Worm (Caenorhabditis elegans) whole organism, late embryonic: Measurements from ENCODE around the gene madf-8.

ENCODE experiments used
- C08G9.2 ChIP-seq: sonication (generic microtip); optimal IDR thresholded peaks from 2 replicates; lab custom pipeline; 2016; ENCODE audit warnings: mild to moderate bottlenecking, missing genetic modification characterization, moderate library complexity, missing compliant biosample characterization
- F13H6.1 ChIP-seq: sonication (generic microtip); optimal IDR thresholded peaks from 2 replicates; lab custom pipeline; 2016; ENCODE audit warnings: missing genetic modification characterization, missing compliant biosample characterization
- K09A11.1 ChIP-seq: sonication (generic microtip); optimal IDR thresholded peaks from 2 replicates; lab custom pipeline; 2017; ENCODE audit warnings: antibody characterized with exemption, mild to moderate bottlenecking, missing genetic modification characterization, missing compliant biosample characterization; ENCODE audit not compliant: insufficient read depth
- T23F11.4 ChIP-seq: fragments of 200-800 bp; sonication (Bioruptor generic); optimal IDR thresholded peaks from 2 replicates; lab custom pipeline; 2018; ENCODE audit warnings: mild to moderate bottlenecking, missing genetic modification characterization, missing compliant biosample characterization
- Y22D7AL.16 ChIP-seq: sonication (generic microtip); optimal IDR thresholded peaks from 2 replicates; lab custom pipeline; 2016; ENCODE audit warnings: missing genetic modification characterization, missing compliant biosample characterization
- ama-1 ChIP-seq: fragments of 150-350 bp; optimal IDR thresholded peaks from 2 replicates; lab custom pipeline; 2014
- ceh-14 ChIP-seq: sonication (generic microtip); optimal IDR thresholded peaks from 2 replicates; lab custom pipeline; 2016; ENCODE audit warnings: missing genotype, missing genetic modification characterization, missing compliant biosample characterization
- ceh-2 ChIP-seq: sonication (generic microtip); optimal IDR thresholded peaks from 2 replicates; lab custom pipeline; 2016; ENCODE audit warnings: missing genotype, missing genetic modification characterization, missing compliant biosample characterization
- ceh-22 ChIP-seq: sonication (generic microtip); optimal IDR thresholded peaks from 2 replicates; lab custom pipeline; 2017; ENCODE audit warnings: missing biosample characterization, missing genetic modification characterization
- ceh-31 ChIP-seq: sonication (generic microtip); optimal IDR thresholded peaks from 2 replicates; lab custom pipeline; 2016; ENCODE audit warnings: missing genetic modification characterization, missing compliant biosample characterization
- ceh-34 ChIP-seq: sonication (generic microtip); optimal IDR thresholded peaks from 2 replicates; lab custom pipeline; 2016; ENCODE audit warnings: mild to moderate bottlenecking, missing genetic modification characterization, missing compliant biosample characterization
- ceh-9 ChIP-seq: sonication (generic microtip); optimal IDR thresholded peaks from 2 replicates; lab custom pipeline; 2016; ENCODE audit warnings: mild to moderate bottlenecking, missing genetic modification characterization, inconsistent platforms, missing compliant biosample characterization
- dmd-4 ChIP-seq: sonication (generic microtip); optimal IDR thresholded peaks from 2 replicates; lab custom pipeline; 2016; ENCODE audit warnings: borderline replicate concordance, missing genetic modification characterization, missing compliant biosample characterization
- dve-1 ChIP-seq: sonication (generic microtip); optimal IDR thresholded peaks from 2 replicates; lab custom pipeline; 2017; ENCODE audit warnings: antibody characterized with exemption, mild to moderate bottlenecking, missing genetic modification characterization, missing compliant biosample characterization
- elt-4 ChIP-seq: sonication (generic microtip); optimal IDR thresholded peaks from 2 replicates; lab custom pipeline; 2016; ENCODE audit warnings: missing genetic modification characterization, missing compliant biosample characterization
- ets-4 ChIP-seq: sonication (generic microtip); optimal IDR thresholded peaks from 2 replicates; lab custom pipeline; 2016; ENCODE audit warnings: missing genetic modification characterization, missing compliant biosample characterization
- fax-1 ChIP-seq: sonication (generic microtip); optimal IDR thresholded peaks from 2 replicates; lab custom pipeline; 2016; ENCODE audit warnings: missing genotype, missing genetic modification characterization, missing compliant biosample characterization
- fkh-10 ChIP-seq: fragments of 150-350 bp; optimal IDR thresholded peaks from 2 replicates; lab custom pipeline; 2014; ENCODE audit warnings: missing biosample characterization, missing genetic modification reagents, missing genetic modification characterization
- fkh-6 ChIP-seq: sonication (generic microtip); optimal IDR thresholded peaks from 2 replicates; lab custom pipeline; 2016; ENCODE audit warnings: missing genetic modification characterization, missing compliant biosample characterization
- hlh-15 ChIP-seq: sonication (generic microtip); optimal IDR thresholded peaks from 2 replicates; lab custom pipeline; 2016; ENCODE audit warnings: missing genetic modification characterization, missing compliant biosample characterization
- lim-6 ChIP-seq: sonication (generic microtip); optimal IDR thresholded peaks from 2 replicates; lab custom pipeline; 2016; ENCODE audit warnings: missing genetic modification characterization, missing compliant biosample characterization
- lin-11 ChIP-seq: fragments of 200-800 bp; sonication (Bioruptor generic); optimal IDR thresholded peaks from 2 replicates; lab custom pipeline; 2018; ENCODE audit warnings: mild to moderate bottlenecking, missing genetic modification characterization, missing compliant biosample characterization
- mec-3 ChIP-seq: sonication (generic microtip); optimal IDR thresholded peaks from 2 replicates; lab custom pipeline; 2016; ENCODE audit warnings: borderline replicate concordance, missing genetic modification characterization, missing compliant biosample characterization
- nfya-1 ChIP-seq: sonication (generic microtip); optimal IDR thresholded peaks from 2 replicates; lab custom pipeline; 2017; ENCODE audit warnings: missing genetic modification characterization, mild to moderate bottlenecking, missing compliant biosample characterization, antibody characterized with exemption, moderate library complexity
- nhr-11 ChIP-seq: fragments of 150-350 bp; optimal IDR thresholded peaks from 2 replicates; lab custom pipeline; 2014; ENCODE audit warnings: missing biosample characterization, missing genetic modification characterization
- nhr-232 ChIP-seq: sonication (generic microtip); optimal IDR thresholded peaks from 2 replicates; lab custom pipeline; 2016; ENCODE audit warnings: missing genetic modification characterization, missing compliant biosample characterization
- pat-9 ChIP-seq: fragments of 200-800 bp; sonication (Bioruptor generic); optimal IDR thresholded peaks from 2 replicates; lab custom pipeline; 2018; ENCODE audit warnings: mild to moderate bottlenecking, missing genetic modification characterization, moderate library complexity, missing compliant biosample characterization
- pax-1 ChIP-seq: fragments of 150-350 bp; optimal IDR thresholded peaks from 2 replicates; lab custom pipeline; 2014; ENCODE audit warnings: missing biosample characterization, missing genetic modification characterization
- pha-2 ChIP-seq: sonication (generic microtip); optimal IDR thresholded peaks from 2 replicates; lab custom pipeline; 2017; ENCODE audit warnings: mild to moderate bottlenecking, missing genetic modification characterization, missing compliant biosample characterization
- pha-4 ChIP-seq: fragments of 150-350 bp; optimal IDR thresholded peaks from 2 replicates; lab custom pipeline; 2018; ENCODE audit warnings: missing biosample characterization, missing genetic modification reagents, missing genetic modification characterization
- pqm-1 ChIP-seq: sonication (generic microtip); optimal IDR thresholded peaks from 2 replicates; lab custom pipeline; 2016; ENCODE audit warnings: missing genetic modification characterization, missing compliant biosample characterization
- pros-1 ChIP-seq: fragments of 150-350 bp; optimal IDR thresholded peaks from 2 replicates; lab custom pipeline; 2014; ENCODE audit warnings: missing biosample characterization, missing genetic modification reagents, missing genetic modification characterization
- ref-2 ChIP-seq: sonication (generic microtip); optimal IDR thresholded peaks from 2 replicates; lab custom pipeline; 2016; ENCODE audit warnings: missing genetic modification characterization, missing compliant biosample characterization
- sox-2 ChIP-seq: fragments of 200-800 bp; sonication (Bioruptor generic); IDR thresholded peaks from 2 replicates; pipeline ENCODE4 v1.3.6; 2022; ENCODE audit warnings: missing genetic modification reagents, missing genetic modification characterization, missing compliant biosample characterization
- tbx-2 ChIP-seq: sonication (generic microtip); optimal IDR thresholded peaks from 2 replicates; lab custom pipeline; 2016; ENCODE audit warnings: missing genetic modification characterization, missing compliant biosample characterization
- tbx-7 ChIP-seq: sonication (generic microtip); optimal IDR thresholded peaks from 2 replicates; lab custom pipeline; 2016; ENCODE audit warnings: missing genotype, missing genetic modification characterization, missing compliant biosample characterization
- ttx-3 ChIP-seq: sonication (generic microtip); optimal IDR thresholded peaks from 2 replicates; lab custom pipeline; 2016; ENCODE audit warnings: missing genetic modification reagents, missing genetic modification characterization, missing compliant biosample characterization
- unc-3 ChIP-seq, 2 experiments: fragments of 200-800 bp in 1 of 2; sonication (Bioruptor generic) in 1 of 2; sonication (generic microtip) in 1 of 2; conservative IDR thresholded peaks in 1 of 2; optimal IDR thresholded peaks in 1 of 2; 2 replicates each; pipeline versions ENCODE4 v1.3.6 to Lab custom; 2016 to 2022; ENCODE audit warnings: missing compliant biosample characterization in 2 of 2, missing genetic modification characterization in 2 of 2, missing genetic modification reagents in 1 of 2
- unc-42 ChIP-seq: sonication (generic microtip); optimal IDR thresholded peaks from 2 replicates; lab custom pipeline; 2016; ENCODE audit warnings: missing genotype, missing genetic modification characterization, missing compliant biosample characterization
- unc-55 ChIP-seq: sonication (generic microtip); optimal IDR thresholded peaks from 2 replicates; lab custom pipeline; 2017; ENCODE audit warnings: missing biosample characterization, missing genetic modification reagents, missing genetic modification characterization
- unc-86 ChIP-seq: sonication (generic microtip); optimal IDR thresholded peaks from 2 replicates; lab custom pipeline; 2016; ENCODE audit warnings: missing genetic modification characterization, missing compliant biosample characterization

Gene madf-8

ce11 chrIII:3694572-3694971, 43.9 kb upstream of the madf-8 start, which contains the start of gene npr-15:
Gene npr-15 (minus strand): TSS chrIII:3694672.
- no peak for TF ChIP-seq nhr-232 (tag; lab: Kevin White, UChicago)
- TF ChIP-seq K09A11.1 (tag; lab: Kevin White, UChicago), result no peak
- TF ChIP-seq fax-1, result no peak
- TF ChIP-seq unc-86, result no peak
- TF ChIP-seq mec-3 (tag; lab: Kevin White, UChicago), result no peak
- TF ChIP-seq pqm-1 (tag; lab: Kevin White, UChicago), result no peak
- TF ChIP-seq T23F11.4 (GFP tag; lab: Kevin White, UChicago), result no peak
- TF ChIP-seq dmd-4 (tag; lab: Kevin White, UChicago), result no peak
- TF ChIP-seq pha-2 (tag; lab: Kevin White, UChicago), result no peak
- no peak for TF ChIP-seq F13H6.1 (tag; lab: Kevin White, UChicago)

- TF ChIP-seq unc-42 (tag; lab: Kevin White, UChicago), result peak; percentile 6
- TF ChIP-seq unc-3 (GFP tag; conservative IDR thresholded peaks at IDR 0.05; lab: Robert Waterston, UW), result no peak
- TF ChIP-seq unc-3 (tag; optimal IDR thresholded peaks at IDR 0.05; lab: Kevin White, UChicago), result no peak
- TF ChIP-seq K09A11.1 (tag; lab: Kevin White, UChicago), result no peak
These were observed 41.9 kb upstream of the madf-8 start for ce11 chrIII:3692516-3692915.

- TF ChIP-seq nfya-1 (peak; percentile 89), lim-6 (tag; lab: Kevin White, UChicago) (no peak)
These were observed 32.3 kb upstream of the madf-8 start for ce11 chrIII:3682869-3683403.

- no peak for TF ChIP-seq C08G9.2 (tag; lab: Kevin White, UChicago)
- TF ChIP-seq ceh-31 (tag; lab: Kevin White, UChicago), result peak; percentile 10
These were observed 30.8 kb upstream of the madf-8 start for ce11 chrIII:3681351-3681938.

ce11 chrIII:3679083-3679482, 28.5 kb upstream of the madf-8 start:
- TF ChIP-seq ceh-2 (tag; lab: Kevin White, UChicago) (no peak), ceh-22 (tag; lab: Kevin White, UChicago) (no peak), lim-6 (tag; lab: Kevin White, UChicago) (no peak), elt-4 (tag; lab: Kevin White, UChicago) (no peak), unc-42 (tag; lab: Kevin White, UChicago) (peak; percentile 49), lin-11 (no peak), fkh-6 (tag; lab: Kevin White, UChicago) (no peak), dve-1 (tag; lab: Kevin White, UChicago) (no peak), ets-4 (tag; lab: Kevin White, UChicago) (no peak), mec-3 (tag; lab: Kevin White, UChicago) (no peak), pros-1 (no peak), unc-55 (GFP tag; lab: Kevin White, UChicago) (peak; percentile 0), nhr-232 (tag; lab: Kevin White, UChicago) (no peak), fkh-10 (no peak)

ce11 chrIII:3677378-3677777, 26.7 kb upstream of the madf-8 start:
- TF ChIP-seq sox-2 (GFP tag; lab: Robert Waterston, UW), result no peak
- TF ChIP-seq ceh-9, result no peak
- no peak for TF ChIP-seq Y22D7AL.16 (tag; lab: Kevin White, UChicago)
- peak; percentile 64 for TF ChIP-seq ceh-34 (tag; lab: Kevin White, UChicago)
- TF ChIP-seq ref-2 (tag; lab: Kevin White, UChicago), result peak; percentile 28
- no peak for TF ChIP-seq ttx-3 (tag; lab: Kevin White, UChicago)
- TF ChIP-seq ceh-14 (tag; lab: Kevin White, UChicago), result no peak
- TF ChIP-seq unc-3 (GFP tag; conservative IDR thresholded peaks at IDR 0.05; lab: Robert Waterston, UW), result no peak
- no peak for TF ChIP-seq unc-3 (tag; optimal IDR thresholded peaks at IDR 0.05; lab: Kevin White, UChicago)
- TF ChIP-seq ceh-2 (tag; lab: Kevin White, UChicago), result no peak
- TF ChIP-seq nhr-11 (tag; lab: Kevin White, UChicago), result no peak
- no peak for TF ChIP-seq fkh-10
- no peak for TF ChIP-seq pat-9
- no peak for TF ChIP-seq pha-4 (tag; lab: Kevin White, UChicago)
- no peak for TF ChIP-seq hlh-15 (tag; lab: Kevin White, UChicago)
- peak; percentile 29 for TF ChIP-seq unc-42 (tag; lab: Kevin White, UChicago)
- TF ChIP-seq tbx-7, result no peak
- peak; percentile 48 for TF ChIP-seq pax-1 (tag; lab: Kevin White, UChicago)
- TF ChIP-seq ama-1, result no peak
- peak; percentile 38 for TF ChIP-seq tbx-2 (tag; lab: Kevin White, UChicago)
